Fruit fly (Drosophila melanogaster) whole organism, embryonic: Measurements from ENCODE around the gene CG13884.

Experiments used
- Atf3 ChIP-seq: fragments of 200-800 bp; sonication (Bioruptor generic); optimal IDR thresholded peaks from 3 replicates; lab custom pipeline; 2016; ENCODE audit warnings: missing biosample characterization, missing genetic modification characterization
- CG10274 ChIP-seq: fragments of 200-800 bp; sonication (Bioruptor generic); optimal IDR thresholded peaks from 3 replicates; lab custom pipeline; 2017; ENCODE audit warnings: missing biosample characterization, mild to moderate bottlenecking, missing genetic modification characterization
- CG12299 ChIP-seq: fragments of 200-800 bp; sonication (Bioruptor generic); optimal IDR thresholded peaks from 2 replicates; lab custom pipeline; 2018; ENCODE audit warnings: missing biosample characterization, mild to moderate bottlenecking, missing genetic modification characterization
- CG13894 ChIP-seq: fragments of 200-800 bp; sonication (Bioruptor generic); optimal IDR thresholded peaks from 3 replicates; lab custom pipeline; 2018; ENCODE audit warnings: missing biosample characterization, mild to moderate bottlenecking, missing genetic modification characterization, moderate library complexity
- CG14050 ChIP-seq: fragments of 200-800 bp; sonication (Bioruptor generic); IDR thresholded peaks from 3 replicates; pipeline ENCODE4 v1.3.6; 2022; ENCODE audit warnings: missing biosample characterization, missing genetic modification characterization
- CG1529 ChIP-seq: fragments of 200-800 bp; sonication (Bioruptor generic); optimal IDR thresholded peaks from 3 replicates; lab custom pipeline; 2018; ENCODE audit warnings: missing biosample characterization, missing genetic modification characterization
- CG17186 ChIP-seq: fragments of 200-800 bp; sonication (Bioruptor generic); optimal IDR thresholded peaks from 3 replicates; lab custom pipeline; 2017; ENCODE audit warnings: missing biosample characterization, missing genetic modification reagents, missing genetic modification characterization
- CG18011 ChIP-seq: fragments of 200-800 bp; sonication (Bioruptor generic); optimal IDR thresholded peaks from 2 replicates; lab custom pipeline; 2017; ENCODE audit warnings: missing biosample characterization, missing genetic modification characterization, mild to moderate bottlenecking, moderate library complexity, missing genotype
- CG2199 ChIP-seq: fragments of 200-800 bp; sonication (Bioruptor generic); IDR thresholded peaks from 3 replicates; pipeline ENCODE4 v1.3.6; 2022; ENCODE audit warnings: missing biosample characterization, missing genetic modification characterization
- CG30431 ChIP-seq: fragments of 200-800 bp; sonication (Bioruptor generic); optimal IDR thresholded peaks from 2 replicates; lab custom pipeline; 2017; ENCODE audit warnings: missing biosample characterization, missing genetic modification characterization
- CG31224 ChIP-seq: fragments of 200-800 bp; sonication (Bioruptor generic); IDR thresholded peaks from 2 replicates; pipeline ENCODE4 v1.3.6; 2022; ENCODE audit warnings: missing biosample characterization, missing genetic modification characterization
- CG3281 ChIP-seq: fragments of 200-800 bp; sonication (Bioruptor generic); optimal IDR thresholded peaks from 3 replicates; lab custom pipeline; 2017; ENCODE audit warnings: missing biosample characterization, mild to moderate bottlenecking, missing genetic modification characterization
- CG5180 ChIP-seq: fragments of 200-800 bp; sonication (Bioruptor generic); optimal IDR thresholded peaks from 3 replicates; lab custom pipeline; 2017; ENCODE audit warnings: missing biosample characterization, missing genetic modification characterization, mild to moderate bottlenecking, moderate library complexity, missing genetic modification reagents
- CG7786 ChIP-seq: fragments of 200-800 bp; sonication (Bioruptor generic); optimal IDR thresholded peaks from 2 replicates; lab custom pipeline; 2016; ENCODE audit warnings: missing biosample characterization, missing genetic modification characterization
- CG9797 ChIP-seq: fragments of 200-800 bp; sonication (Bioruptor generic); optimal IDR thresholded peaks from 3 replicates; lab custom pipeline; 2018; ENCODE audit warnings: missing biosample characterization, mild to moderate bottlenecking, missing genetic modification characterization
- CoRest ChIP-seq: fragments of 200-800 bp; sonication (Bioruptor generic); optimal IDR thresholded peaks from 3 replicates; lab custom pipeline; 2018; ENCODE audit warnings: missing biosample characterization, mild to moderate bottlenecking, missing genetic modification characterization, moderate library complexity
- Ets65A ChIP-seq: fragments of 200-800 bp; sonication (Bioruptor generic); peaks from one replicate; lab custom pipeline; 2016; ENCODE audit warnings: missing biosample characterization, missing genetic modification characterization
- Fer1 ChIP-seq: fragments of 200-800 bp; sonication (Bioruptor generic); optimal IDR thresholded peaks from 2 replicates; lab custom pipeline; 2017; ENCODE audit warnings: missing biosample characterization, mild to moderate bottlenecking, missing genetic modification characterization
- Fer2 ChIP-seq: fragments of 200-800 bp; sonication (Bioruptor generic); optimal IDR thresholded peaks from 2 replicates; lab custom pipeline; 2018; ENCODE audit warnings: missing biosample characterization, mild to moderate bottlenecking, missing genetic modification characterization, moderate library complexity
- HLH4C ChIP-seq: fragments of 200-800 bp; sonication (Bioruptor generic); IDR thresholded peaks from 3 replicates; pipeline ENCODE4 v1.3.6; 2022; ENCODE audit warnings: missing biosample characterization, missing genetic modification characterization; ENCODE audit not compliant: partially characterized antibody
- Hmr ChIP-seq: fragments of 200-800 bp; sonication (Bioruptor generic); optimal IDR thresholded peaks from 3 replicates; lab custom pipeline; 2017; ENCODE audit warnings: mild to moderate bottlenecking, missing biosample characterization, missing genetic modification reagents, missing genetic modification characterization
- Lhr ChIP-seq: fragments of 200-800 bp; sonication (Bioruptor generic); optimal IDR thresholded peaks from 3 replicates; lab custom pipeline; 2017; ENCODE audit warnings: mild to moderate bottlenecking, missing biosample characterization, missing genetic modification reagents, missing genetic modification characterization
- Med ChIP-seq: fragments of 200-800 bp; sonication (Bioruptor generic); peaks from one replicate; lab custom pipeline; 2016; ENCODE audit warnings: missing biosample characterization, missing genetic modification characterization, mild to moderate bottlenecking, inconsistent platforms, moderate library complexity
- Mes4 ChIP-seq: fragments of 200-800 bp; sonication (Bioruptor generic); optimal IDR thresholded peaks from 2 replicates; lab custom pipeline; 2016; ENCODE audit warnings: missing biosample characterization, missing genetic modification characterization
- NC2β ChIP-seq: fragments of 200-800 bp; sonication (Bioruptor generic); optimal IDR thresholded peaks from 2 replicates; lab custom pipeline; 2016; ENCODE audit warnings: missing biosample characterization, missing genetic modification characterization
- Neu2 ChIP-seq: fragments of 200-800 bp; sonication (Bioruptor generic); optimal IDR thresholded peaks from 3 replicates; lab custom pipeline; 2016; ENCODE audit warnings: missing biosample characterization, missing genetic modification characterization, borderline replicate concordance
- NfI ChIP-seq: fragments of 200-800 bp; sonication (Bioruptor generic); optimal IDR thresholded peaks from 3 replicates; lab custom pipeline; 2018; ENCODE audit warnings: missing biosample characterization, mild to moderate bottlenecking, missing genetic modification characterization, moderate library complexity
- Optix ChIP-seq: fragments of 200-800 bp; sonication (Bioruptor generic); IDR thresholded peaks from 3 replicates; pipeline ENCODE4 v1.3.6; 2022; ENCODE audit warnings: missing biosample characterization, missing genetic modification characterization
- Sry-β ChIP-seq: fragments of 200-800 bp; sonication (Bioruptor generic); optimal IDR thresholded peaks from 2 replicates; lab custom pipeline; 2018; ENCODE audit warnings: missing biosample characterization, mild to moderate bottlenecking, missing genetic modification characterization, moderate library complexity
- Sry-δ ChIP-seq: fragments of 200-800 bp; sonication (Bioruptor generic); optimal IDR thresholded peaks from 2 replicates; lab custom pipeline; 2016; ENCODE audit warnings: missing biosample characterization, missing genetic modification characterization
- bbx ChIP-seq: fragments of 200-800 bp; sonication (Bioruptor generic); IDR thresholded peaks from 2 replicates; pipeline ENCODE4 v1.3.6; 2022; ENCODE audit warnings: missing biosample characterization, missing genetic modification characterization; ENCODE audit not compliant: partially characterized antibody
- ci ChIP-seq: fragments of 200-800 bp; sonication (Bioruptor generic); IDR thresholded peaks from 3 replicates; pipeline ENCODE4 v1.3.6; 2022; ENCODE audit warnings: missing biosample characterization, missing genetic modification characterization
- crc ChIP-seq: fragments of 200-800 bp; sonication (Bioruptor generic); optimal IDR thresholded peaks from 2 replicates; lab custom pipeline; 2016; ENCODE audit warnings: missing biosample characterization, missing genetic modification characterization
- emc ChIP-seq: fragments of 200-800 bp; sonication (Bioruptor generic); optimal IDR thresholded peaks from 2 replicates; lab custom pipeline; 2016; ENCODE audit warnings: missing biosample characterization, missing genetic modification characterization
- eve ChIP-seq, 2 experiments: fragments of >200 bp; optimal IDR thresholded peaks; 2 replicates each; lab custom pipeline; 2017; ENCODE audit warnings: missing biosample characterization in 2 of 2, missing genetic modification characterization in 2 of 2
- fd96Cb ChIP-seq: fragments of 200-800 bp; sonication (Bioruptor generic); optimal IDR thresholded peaks from 2 replicates; lab custom pipeline; 2018; ENCODE audit warnings: missing biosample characterization, mild to moderate bottlenecking, missing genetic modification characterization, moderate library complexity
- gfzf ChIP-seq: fragments of 200-800 bp; sonication (Bioruptor generic); optimal IDR thresholded peaks from 2 replicates; lab custom pipeline; 2016; ENCODE audit warnings: missing biosample characterization, mild to moderate bottlenecking, missing genetic modification characterization, moderate library complexity
- gro ChIP-seq: fragments of 200-800 bp; sonication (Bioruptor generic); optimal IDR thresholded peaks from 2 replicates; lab custom pipeline; 2016; ENCODE audit warnings: missing biosample characterization, missing genetic modification characterization
- her ChIP-seq: fragments of 200-800 bp; sonication (Bioruptor generic); optimal IDR thresholded peaks from 2 replicates; lab custom pipeline; 2016; ENCODE audit warnings: missing biosample characterization, missing genetic modification characterization
- ind ChIP-seq: fragments of 200-800 bp; sonication (Bioruptor generic); optimal IDR thresholded peaks from 3 replicates; lab custom pipeline; 2016; ENCODE audit warnings: missing biosample characterization, missing genetic modification characterization
- inv ChIP-seq: fragments of 200-800 bp; sonication (Bioruptor generic); IDR thresholded peaks from 2 replicates; pipeline ENCODE4 v1.3.6; 2022; ENCODE audit warnings: missing biosample characterization, missing genetic modification characterization; ENCODE audit not compliant: partially characterized antibody
- mirr ChIP-seq: fragments of 200-800 bp; sonication (Bioruptor generic); optimal IDR thresholded peaks from 3 replicates; lab custom pipeline; 2018; ENCODE audit warnings: missing biosample characterization, mild to moderate bottlenecking, missing genetic modification characterization
- nerfin-1 ChIP-seq: fragments of 200-800 bp; sonication (Bioruptor generic); optimal IDR thresholded peaks from 3 replicates; lab custom pipeline; 2019; ENCODE audit warnings: missing biosample characterization, mild to moderate bottlenecking, missing genetic modification characterization, moderate library complexity
- nmo ChIP-seq: fragments of 200-800 bp; sonication (Bioruptor generic); optimal IDR thresholded peaks from 2 replicates; lab custom pipeline; 2018; ENCODE audit warnings: missing biosample characterization, mild to moderate bottlenecking, missing genetic modification characterization, moderate library complexity
- odd ChIP-seq: fragments of 200-800 bp; sonication (Bioruptor generic); optimal IDR thresholded peaks from 2 replicates; lab custom pipeline; 2017; ENCODE audit warnings: missing biosample characterization, mild to moderate bottlenecking, missing genetic modification characterization
- psq ChIP-seq: fragments of 200-800 bp; sonication (Bioruptor generic); optimal IDR thresholded peaks from 2 replicates; lab custom pipeline; 2017; ENCODE audit warnings: missing biosample characterization, missing genetic modification characterization
- slbo ChIP-seq: fragments of 200-800 bp; sonication (Bioruptor generic); IDR thresholded peaks from 2 replicates; pipeline ENCODE4 v1.3.6; 2022; ENCODE audit warnings: missing biosample characterization, missing genetic modification characterization
- stwl ChIP-seq: fragments of 200-800 bp; sonication (Bioruptor generic); optimal IDR thresholded peaks from 3 replicates; lab custom pipeline; 2018; ENCODE audit warnings: missing biosample characterization, mild to moderate bottlenecking, missing genetic modification characterization, moderate library complexity
- tna ChIP-seq: fragments of 200-800 bp; sonication (Bioruptor generic); IDR thresholded peaks from 2 replicates; pipeline ENCODE4 v1.3.6; 2022; ENCODE audit warnings: missing biosample characterization, missing genetic modification characterization; ENCODE audit not compliant: partially characterized antibody
- unc-4 ChIP-seq: fragments of 200-800 bp; sonication (Bioruptor generic); IDR thresholded peaks from 2 replicates; pipeline ENCODE4 v1.3.6; 2022; ENCODE audit warnings: missing biosample characterization, missing genetic modification characterization; ENCODE audit not compliant: partially characterized antibody

Gene CG13884

DNA sequence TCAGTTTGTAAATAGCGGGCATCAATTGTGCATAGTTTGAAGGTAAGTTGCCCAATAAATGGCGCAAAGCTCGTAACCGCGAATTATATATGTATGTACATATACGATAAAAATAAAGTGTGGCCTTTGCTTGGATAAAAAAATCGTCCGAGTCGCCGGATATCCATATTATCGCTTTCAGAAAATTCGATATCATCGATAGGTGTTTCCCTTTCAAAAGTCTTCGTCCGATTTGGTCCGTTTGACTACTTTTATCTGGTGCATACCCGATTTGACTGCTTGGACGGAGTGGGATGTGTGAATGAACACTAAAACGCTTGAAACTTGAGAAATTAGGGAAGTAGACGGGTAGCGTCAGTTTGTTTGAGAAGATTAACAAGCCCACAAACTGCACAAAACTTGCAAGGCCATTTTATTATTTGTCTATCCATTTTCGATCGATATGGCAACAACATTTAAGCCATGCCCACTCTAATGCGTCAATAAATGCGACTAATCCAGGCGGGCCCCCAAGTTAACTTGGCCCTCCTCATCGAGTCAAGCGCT is 37.0 kb downstream of the CG13884 start (continued):
- TF ChIP-seq psq (no peak), NC2β (GFP tag; lab: Kevin White, UChicago) (no peak), NfI (GFP tag; lab: Kevin White, UChicago) (peak; percentile 43), Lhr (no peak), Fer2 (tag; lab: Kevin White, UChicago) (peak; percentile 3), CG1529 (GFP tag; lab: Kevin White, UChicago) (no peak), CG9797 (GFP tag; lab: Kevin White, UChicago) (peak; percentile 18), Ets65A (peak; percentile 85), CG13894 (tag; lab: Kevin White, UChicago) (peak; percentile 69), Hmr (GFP tag; lab: Kevin White, UChicago) (peak; percentile 37), Neu2 (no peak), emc (GFP tag; lab: Kevin White, UChicago) (no peak), CG31224 (GFP tag; lab: Robert Waterston, UW) (no peak), Optix (GFP tag; lab: Robert Waterston, UW) (no peak), gfzf (GFP tag; lab: Kevin White, UChicago) (peak; percentile 64), CG18011 (GFP tag; lab: Kevin White, UChicago) (no peak), Sry-δ (GFP tag; lab: Kevin White, UChicago) (peak; percentile 41), CG7786 (GFP tag; lab: Kevin White, UChicago) (no peak), CG5180 (GFP tag; lab: Kevin White, UChicago) (no peak), bbx (GFP tag; lab: Robert Waterston, UW) (0 out of 2 replicates have a peak, but pooled peaks have one; percentile 26), CG10274 (GFP tag; lab: Kevin White, UChicago) (no peak), CG30431 (GFP tag; lab: Kevin White, UChicago) (no peak), CG12299 (no peak), odd (GFP tag; lab: Kevin White, UChicago) (no peak), tna (GFP tag; lab: Robert Waterston, UW) (peak; percentile 17; the same call in 1 of the 2 replicates), nmo (GFP tag; lab: Kevin White, UChicago) (peak; percentile 5), ci (peak; percentile 31; the same call in 1 of the 3 replicates), CoRest (tag; lab: Kevin White, UChicago) (peak; percentile 3), ind (no peak), unc-4 (GFP tag; lab: Robert Waterston, UW) (peak; percentile 67), nerfin-1 (tag; lab: Kevin White, UChicago) (no peak), Atf3 (no peak), her (GFP tag; lab: Kevin White, UChicago) (peak; percentile 38), fd96Cb (no peak), CG3281 (GFP tag; lab: Kevin White, UChicago) (no peak), eve (GFP tag; optimal IDR thresholded peaks at IDR 0.05; lab: Kevin White, UChicago) (no peak), inv (GFP tag; lab: Robert Waterston, UW) (no peak), gro (peak; percentile 15), Sry-β (GFP tag; lab: Kevin White, UChicago) (no peak), CG2199 (GFP tag; lab: Robert Waterston, UW) (no peak), HLH4C (peak; percentile 22; the same call in 1 of the 3 replicates), mirr (GFP tag; lab: Kevin White, UChicago) (peak; percentile 45), CG14050 (GFP tag; lab: Robert Waterston, UW) (no peak), CG17186 (GFP tag; lab: Kevin White, UChicago) (no peak), Med (GFP tag; lab: Kevin White, UChicago) (peak; percentile 86), Mes4 (GFP tag; lab: Kevin White, UChicago) (no peak), slbo (no peak), crc (GFP tag; lab: Kevin White, UChicago) (no peak), stwl (peak; percentile 83), Fer1 (GFP tag; lab: Kevin White, UChicago) (peak; percentile 52)
